Worm (Caenorhabditis elegans): ENCODE results near the gene rml-4.

The rml-4 gene

ce11 chrII:4301307-4301706 lies 6.4 kb downstream of the rml-4 start, which contains the start of gene gtf-2F1:
TSS of gene gtf-2F1 (plus strand) at chrII:4301607.
- no peak for TF ChIP-seq hlh-17 (GFP tag; optimal IDR thresholded peaks at IDR 0.05; ENCODE audit: borderline replicate concordance)
- TF ChIP-seq ztf-4 (tag; optimal IDR thresholded peaks at IDR 0.05): no peak
- no peak for TF ChIP-seq nhr-71 (tag; optimal IDR thresholded peaks at IDR 0.05)

ce11 chrII:4306921-4307630 lies 12.2 kb downstream of the rml-4 start, which contains the start of gene Y52E8A.3:
TSS of gene Y52E8A.3 (minus strand) at chrII:4306971.
- no peak for TF ChIP-seq egl-27 (tag; optimal IDR thresholded peaks at IDR 0.05)
- no peak for TF ChIP-seq lsy-2 (tag; optimal IDR thresholded peaks at IDR 0.05)
- no peak for TF ChIP-seq blmp-1 (tag; optimal IDR thresholded peaks at IDR 0.05)
- no peak for TF ChIP-seq nhr-85 (tag)

ce11 chrII:4312115-4312514 lies 17.2 kb downstream of the rml-4 start, which contains the start of gene plep-1:
TSS of gene plep-1 (minus strand) at chrII:4312215.
- no peak for TF ChIP-seq vab-15 (tag; optimal IDR thresholded peaks at IDR 0.05)
- no peak for TF ChIP-seq pqm-1 (tag; optimal IDR thresholded peaks at IDR 0.05)
- no peak for TF ChIP-seq nhr-84 (tag; optimal IDR thresholded peaks at IDR 0.05)
- no peak for TF ChIP-seq lin-39 (tag; optimal IDR thresholded peaks at IDR 0.05)
- TF ChIP-seq pax-3 (tag; optimal IDR thresholded peaks at IDR 0.05): no peak
- no peak for TF ChIP-seq unc-86 (tag; optimal IDR thresholded peaks at IDR 0.05)
- no peak for TF ChIP-seq hpl-2 (GFP tag; optimal IDR thresholded peaks at IDR 0.05)
- TF ChIP-seq nhr-12 (tag; optimal IDR thresholded peaks at IDR 0.05): no peak
- TF ChIP-seq C34B4.2 (tag; optimal IDR thresholded peaks at IDR 0.05): no peak
- TF ChIP-seq nhr-90 (tag; optimal IDR thresholded peaks at IDR 0.05; ENCODE audit: poor library complexity): no peak
- TF ChIP-seq nhr-19 (GFP tag; conservative IDR thresholded peaks at IDR 0.05): no peak
- no peak for TF ChIP-seq blmp-1 (tag; optimal IDR thresholded peaks at IDR 0.05)
- TF ChIP-seq mep-1 (tag; optimal IDR thresholded peaks at IDR 0.05): no peak
- no peak for TF ChIP-seq aly-2 (tag; optimal IDR thresholded peaks at IDR 0.05)
- no peak for TF ChIP-seq elt-2 (tag; optimal IDR thresholded peaks at IDR 0.05)
- TF ChIP-seq ztf-11 (tag; optimal IDR thresholded peaks at IDR 0.05): no peak
- no peak for TF ChIP-seq egl-13 (tag; optimal IDR thresholded peaks at IDR 0.05)
- no peak for TF ChIP-seq grh-1 (GFP tag; IDR thresholded peaks at IDR 0.05)
- TF ChIP-seq F16B12.6 (tag; optimal IDR thresholded peaks at IDR 0.05): no peak
- no peak for TF ChIP-seq unc-30 (tag; optimal IDR thresholded peaks at IDR 0.05)

- no peak for TF ChIP-seq ceh-82 (tag; optimal IDR thresholded peaks at IDR 0.05)
- TF ChIP-seq F16B12.6 (tag; optimal IDR thresholded peaks at IDR 0.05): no peak
- TF ChIP-seq lin-39 (tag; optimal IDR thresholded peaks at IDR 0.05): no peak
- no peak for TF ChIP-seq mef-2 (tag; optimal IDR thresholded peaks at IDR 0.05)
- TF ChIP-seq elt-3 (tag; optimal IDR thresholded peaks at IDR 0.05): no peak
- TF ChIP-seq unc-86 (tag; optimal IDR thresholded peaks at IDR 0.05): no peak
- no peak for TF ChIP-seq nhr-90 (tag; optimal IDR thresholded peaks at IDR 0.05; ENCODE audit: poor library complexity)
- TF ChIP-seq swsn-7 (tag; optimal IDR thresholded peaks at IDR 0.05): no peak
- no peak for TF ChIP-seq pqm-1 (tag; optimal IDR thresholded peaks at IDR 0.05)
- TF ChIP-seq dsc-1 (tag; optimal IDR thresholded peaks at IDR 0.05): no peak
- no peak for TF ChIP-seq nhr-19 (GFP tag; conservative IDR thresholded peaks at IDR 0.05)
Observed at ce11 chrII:4316011-4316410, 21.1 kb downstream of the rml-4 start, which contains the start of gene srw-40. TSS of gene srw-40 (minus strand) at chrII:4316111.

ce11 chrII:4319537-4320019 lies 24.7 kb downstream of the rml-4 start, which contains the start of gene Y52E8A.6:
TSS of gene Y52E8A.6 (minus strand) at chrII:4319969.
- TF ChIP-seq unc-130 (tag; optimal IDR thresholded peaks at IDR 0.05) (no peak), ces-1 (GFP tag; optimal IDR thresholded peaks at IDR 0.05) (no peak), F16B12.6 (tag; optimal IDR thresholded peaks at IDR 0.05) (no peak), sptf-1 (tag; optimal IDR thresholded peaks at IDR 0.05) (no peak), C34B4.2 (tag; optimal IDR thresholded peaks at IDR 0.05) (no peak), rnt-1 (tag; optimal IDR thresholded peaks at IDR 0.05) (no peak), nhr-85 (tag) (no peak), nhr-11 (tag; optimal IDR thresholded peaks at IDR 0.05) (no peak), lin-13 (GFP tag; optimal IDR thresholded peaks at IDR 0.05) (no peak), nhr-71 (tag; optimal IDR thresholded peaks at IDR 0.05) (no peak), nhr-12 (tag; optimal IDR thresholded peaks at IDR 0.05) (no peak), snpc-4 (tag; optimal IDR thresholded peaks at IDR 0.05) (no peak), C16A3.4 (tag; optimal IDR thresholded peaks at IDR 0.05) (no peak), ceh-90 (tag; optimal IDR thresholded peaks at IDR 0.05) (no peak), efl-1 (optimal IDR thresholded peaks at IDR 0.05) (no peak), efl-1 (GFP tag; optimal IDR thresholded peaks at IDR 0.05 in 1 of 2) (no peak), unc-86 (tag; optimal IDR thresholded peaks at IDR 0.05) (no peak), jun-1 (tag; optimal IDR thresholded peaks at IDR 0.05) (no peak), efl-3 (GFP tag; optimal IDR thresholded peaks at IDR 0.05) (no peak)

All from whole organism, L1 larva.